Worm (Caenorhabditis elegans): ENCODE results near the gene F22E5.2.

- TF ChIP-seq him-1 (tag; optimal IDR thresholded peaks at IDR 0.05) = no peak
- no peak for TF ChIP-seq W03F9.2 (tag; optimal IDR thresholded peaks at IDR 0.05)
- no peak for TF ChIP-seq dao-5 (tag; optimal IDR thresholded peaks at IDR 0.05)
Measured at ce11 chrII:2624792-2625191, 40.4 kb upstream of the F22E5.2 start, which contains the start of gene lgc-28.

All from whole organism, L4/young adult.